Fruit fly (Drosophila melanogaster) ovary, adult (tissue): ENCODE measurements around the gene CCT4.
A peak's percentile ranks its signal among the peaks of the same experiment; 100 is the strongest.

ENCODE experiments used
- CG17801 ChIP-seq: fragments of 200-800 bp; optimal IDR thresholded peaks from 2 replicates; lab custom pipeline; 2019; ENCODE audit warnings: missing biosample characterization, mild to moderate bottlenecking, missing genetic modification characterization, moderate library complexity; ENCODE audit not compliant: partially characterized antibody

Gene CCT4

dm6 chr2L:12692343-12693079, at the start of gene CCT4, which contains the start of gene CG6153:
CCT4 (minus strand) TSS chr2L:12692934.
CG6153 (plus strand) TSS chr2L:12692993.
- no peak for TF ChIP-seq CG17801

DNA sequence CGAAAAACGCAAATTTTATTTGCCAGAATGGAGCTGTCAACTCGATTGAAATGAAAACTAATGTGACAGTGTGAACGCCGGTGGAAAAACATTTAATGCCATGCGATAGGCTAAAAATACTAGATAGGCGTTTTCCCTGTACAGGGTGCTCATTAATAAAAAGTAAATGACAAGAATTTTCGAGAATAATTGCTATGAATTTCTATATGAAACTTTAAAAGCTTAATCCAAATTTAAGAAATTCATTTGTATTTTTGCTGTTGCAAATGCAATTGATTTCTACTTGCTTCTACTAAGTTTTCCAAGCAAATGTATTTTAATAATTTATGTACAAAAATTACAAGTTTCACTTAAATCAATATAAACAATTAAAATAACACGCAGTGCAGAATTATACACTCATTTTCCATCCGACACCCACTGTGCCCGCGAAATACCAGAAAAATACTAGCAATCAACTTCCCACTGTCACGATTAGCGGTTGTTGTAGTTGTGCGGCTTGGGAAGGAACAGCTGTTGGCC, 29.1 kb upstream of the CCT4 start, which contains the start of gene Pih1D1:
Pih1D1 (minus strand) TSS at position 50 of the 522 bp plus-strand sequence.
- peak; percentile 95 for TF ChIP-seq CG17801

dm6 chr2L:12720430-12721396, 28.0 kb upstream of the CCT4 start:
- TF ChIP-seq CG17801, result no peak

DNA sequence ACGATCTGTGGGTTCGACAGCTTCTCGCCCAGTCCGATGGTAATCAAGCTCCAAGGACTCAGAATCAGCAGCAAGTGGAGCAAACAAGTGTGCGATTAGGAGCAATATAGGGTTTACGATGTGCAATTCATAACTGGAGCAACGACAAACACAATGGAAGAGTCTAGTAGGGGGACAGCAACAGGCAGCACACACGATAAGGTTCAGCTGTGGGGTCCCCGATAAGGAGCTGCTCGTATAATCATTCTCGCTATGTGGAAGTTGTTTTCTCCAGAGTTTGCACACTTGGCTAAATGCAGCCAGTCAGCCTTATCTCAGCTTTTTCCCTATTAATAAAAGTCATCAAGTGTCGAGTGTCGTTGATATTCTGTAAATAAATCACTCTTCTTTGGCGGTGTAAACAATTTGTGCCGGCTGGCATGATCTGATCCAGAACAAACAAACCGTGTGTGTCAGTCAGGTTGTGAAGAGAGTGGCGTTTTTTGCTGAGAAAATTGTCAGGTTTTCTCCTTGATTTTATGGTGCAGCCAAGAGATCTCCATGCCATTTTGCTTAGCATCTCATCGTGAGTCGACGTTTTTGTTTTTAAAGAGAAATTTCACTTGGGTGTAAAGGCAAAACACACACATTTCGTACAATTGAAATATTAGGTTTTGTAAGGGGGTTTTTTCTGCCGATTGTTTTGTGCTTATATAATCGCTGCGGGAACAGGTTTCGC, 27.1 kb upstream of the CCT4 start:
- TF ChIP-seq CG17801, result no peak

dm6 chr2L:12718437-12719376, 26.0 kb upstream of the CCT4 start, which contains the start of gene MRP:
MRP (plus strand) TSS chr2L:12719045.
- no peak for TF ChIP-seq CG17801

- TF ChIP-seq CG17801, result no peak
Observed at dm6 chr2L:12712852-12713251, 20.1 kb upstream of the CCT4 start, which contains the start of gene CG5787. CG5787 (minus strand) TSS chr2L:12712952.

dm6 chr2L:12712255-12712654, 19.5 kb upstream of the CCT4 start:
- TF ChIP-seq CG17801, result peak; percentile 17

- no peak for TF ChIP-seq CG17801
Observed at dm6 chr2L:12708576-12708975, 15.8 kb upstream of the CCT4 start.

dm6 chr2L:12707540-12707939, 14.8 kb upstream of the CCT4 start, which contains the start of the genes CG6180 and CG15484:
CG6180 (plus strand) TSS chr2L:12707661.
CG15484 (minus strand) TSS chr2L:12707711.
- peak; percentile 22 for TF ChIP-seq CG17801

DNA sequence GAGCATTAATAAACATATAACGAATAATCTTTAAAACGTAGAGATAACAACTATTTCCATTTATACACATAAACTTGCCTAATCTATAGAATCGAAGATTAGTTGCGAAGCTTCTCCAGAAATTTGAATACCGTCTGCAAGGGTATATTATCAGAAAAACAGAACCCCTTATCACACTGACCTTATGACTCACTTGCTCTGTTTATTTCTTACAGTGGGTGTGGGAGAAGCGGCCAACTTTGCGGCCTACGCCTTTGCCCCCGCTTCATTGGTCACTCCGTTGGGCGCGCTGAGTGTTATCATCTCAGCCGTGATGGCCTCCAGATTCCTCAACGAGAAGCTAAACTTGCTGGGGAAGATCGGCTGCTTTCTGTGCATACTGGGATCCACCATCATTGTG, 12.6 kb upstream of the CCT4 start:
- no peak for TF ChIP-seq CG17801

dm6 chr2L:12704418-12704920, 11.7 kb upstream of the CCT4 start, which contains the start of the genes CG5776 and spict:
CG5776 (minus strand) TSS chr2L:12704451.
spict (plus strand) TSS chr2L:12704725.
- TF ChIP-seq CG17801, result peak; percentile 81

- TF ChIP-seq CG17801, result no peak
Observed at dm6 chr2L:12701498-12701897, 8.8 kb upstream of the CCT4 start.

DNA sequence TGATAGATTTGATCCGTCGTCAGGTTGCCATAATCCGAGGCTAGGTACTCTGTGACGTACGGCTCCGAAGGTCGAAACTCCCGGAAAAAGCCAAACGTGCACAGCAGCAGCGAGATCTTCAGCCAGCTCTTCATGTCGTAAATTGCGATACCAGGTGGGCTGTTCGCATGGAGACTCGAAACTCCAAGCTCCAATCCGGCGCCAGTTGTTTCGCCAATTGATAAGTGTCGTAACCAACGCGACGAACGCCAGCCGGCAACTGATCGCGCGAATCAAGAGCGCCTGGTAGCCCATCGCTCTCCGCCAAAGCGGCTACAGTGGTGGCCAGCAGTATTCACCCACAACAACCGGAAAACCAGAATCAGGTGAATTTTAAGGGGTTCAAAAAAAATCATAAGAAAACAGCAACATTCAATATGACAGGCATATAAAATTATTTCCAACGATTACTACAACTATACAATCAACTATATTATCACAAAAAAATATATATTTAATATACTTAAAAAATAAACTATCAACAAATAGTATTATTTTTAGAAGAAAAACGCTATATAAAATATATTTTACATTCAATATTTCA, 7.7 kb upstream of the CCT4 start, which contains the start of gene CG17036:
CG17036 (minus strand) TSS at position 366 of the 583 bp plus-strand sequence.
- TF ChIP-seq CG17801, result peak; percentile 49

dm6 chr2L:12697223-12697622, 4.5 kb upstream of the CCT4 start, which contains the start of gene CG5781:
CG5781 (minus strand) TSS chr2L:12697323.
- no peak for TF ChIP-seq CG17801
